Worm (Caenorhabditis elegans): ENCODE measurements around the gene F33A8.4.

DNA sequence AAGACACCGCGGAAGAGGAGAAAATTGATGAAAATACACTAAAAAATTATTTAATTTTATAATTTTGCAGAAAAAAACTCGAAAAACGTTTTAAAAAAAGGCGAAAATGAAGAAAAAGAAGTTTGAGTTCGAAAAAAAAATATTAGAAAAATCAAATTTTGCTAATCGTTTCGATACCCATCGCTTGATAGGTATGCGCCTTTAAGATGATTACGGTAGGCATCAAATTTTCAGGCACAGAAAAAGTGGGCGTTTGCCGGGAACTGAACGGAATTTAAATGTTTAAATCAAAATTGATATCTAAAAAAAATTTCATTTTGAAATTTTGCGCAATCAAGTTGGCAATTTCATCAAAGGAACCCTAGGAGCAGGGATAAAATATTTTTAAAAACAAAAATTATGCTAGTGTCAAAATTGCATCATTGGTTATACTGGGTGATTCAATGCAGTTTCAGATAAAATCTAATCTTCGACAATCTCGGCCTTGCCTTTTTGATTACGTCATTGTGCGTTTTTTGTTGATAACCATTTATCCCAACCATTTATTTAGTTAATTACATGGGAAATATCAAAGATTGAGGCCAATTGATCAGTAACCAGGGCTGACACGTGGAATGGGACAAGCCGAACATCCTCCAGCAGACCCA lies 5.2 kb downstream of the F33A8.4 start:
- TF ChIP-seq cog-1 (tag; optimal IDR thresholded peaks at IDR 0.05) (no peak), flt-1 (GFP tag; IDR thresholded peaks at IDR 0.05) (no peak), ref-1 (GFP tag; conservative IDR thresholded peaks at IDR 0.05) (no peak)

All from whole organism, midembryonic.